Fruit fly (Drosophila melanogaster) Kc167 (cell line): Measurements from ENCODE around the gene CG7914.

Experiments used
- Myc ChIP-seq: fragments of >200 bp; optimal IDR thresholded peaks from 2 replicates; lab custom pipeline; 2017; ENCODE audit warnings: missing external identifiers
- Sin3A ChIP-seq: fragments of >200 bp; optimal IDR thresholded peaks from 2 replicates; lab custom pipeline; 2018; ENCODE audit warnings: missing external identifiers
- insv ChIP-seq: fragments of >200 bp; optimal IDR thresholded peaks from 3 replicates; lab custom pipeline; 2018; ENCODE audit warnings: missing external identifiers
- psq ChIP-seq: fragments of >200 bp; optimal IDR thresholded peaks from 2 replicates; lab custom pipeline; 2017; ENCODE audit warnings: missing external identifiers
- ttk ChIP-seq: sonication (Bioruptor generic); optimal IDR thresholded peaks from 2 replicates; lab custom pipeline; 2017; ENCODE audit warnings: missing external identifiers

dm6 chrX:19159942-19160341 is 33.3 kb downstream of the CG7914 start:
- TF ChIP-seq Myc (lab: Kevin White, UChicago) (no peak), Sin3A (lab: Kevin White, UChicago) (no peak), ttk (no peak), insv (lab: Kevin White, UChicago) (no peak), psq (lab: Kevin White, UChicago) (no peak)
